Fruit fly (Drosophila melanogaster): ENCODE data around the gene Wdfy2.
A peak's percentile ranks its signal among the peaks of the same experiment; 100 is the strongest.

The Wdfy2 gene

dm6 chr2L:10422643-10423606 is at the start of gene Wdfy2, which contains the start of gene pie:
TSS of gene Wdfy2 (plus strand) at chr2L:10423291.
TSS of gene pie (minus strand) at chr2L:10422780.
- TF ChIP-seq sage (GFP tag; optimal IDR thresholded peaks at IDR 0.05) (no peak), Hr78 (GFP tag; optimal IDR thresholded peaks at IDR 0.05) (peak; percentile 83), N (GFP tag; optimal IDR thresholded peaks at IDR 0.05) (peak; percentile 99), Rel (GFP tag; optimal IDR thresholded peaks at IDR 0.05) (no peak), Rel (tag; optimal IDR thresholded peaks at IDR 0.05) (peak; percentile 95), lola (GFP tag; optimal IDR thresholded peaks at IDR 0.05) (peak; percentile 79), Myc (optimal IDR thresholded peaks at IDR 0.05) (no peak), Hnf4 (GFP tag; optimal IDR thresholded peaks at IDR 0.05) (no peak), dmrt93B (GFP tag; optimal IDR thresholded peaks at IDR 0.05) (no peak), woc (GFP tag; optimal IDR thresholded peaks at IDR 0.05) (peak; percentile 41), br (GFP tag; optimal IDR thresholded peaks at IDR 0.05) (no peak)

dm6 chr2L:10373605-10374269 is 49.4 kb upstream of the Wdfy2 start, which contains the start of gene rho-5:
TSS of gene rho-5 (minus strand) at chr2L:10373900.
- TF ChIP-seq N (GFP tag; optimal IDR thresholded peaks at IDR 0.05) (no peak), GATAd (GFP tag; optimal IDR thresholded peaks at IDR 0.05) (no peak), dsf (GFP tag; optimal IDR thresholded peaks at IDR 0.05; ENCODE audit: borderline replicate concordance) (no peak), brk (GFP tag; optimal IDR thresholded peaks at IDR 0.05) (no peak), usp (GFP tag; optimal IDR thresholded peaks at IDR 0.05) (no peak), woc (GFP tag; optimal IDR thresholded peaks at IDR 0.05) (no peak), dl (GFP tag; optimal IDR thresholded peaks at IDR 0.05; ENCODE audit: insufficient read depth in 1 of 2, partially characterized antibody in 2 of 2) (no peak), Jra (GFP tag; optimal IDR thresholded peaks at IDR 0.05) (no peak), rgr (GFP tag; optimal IDR thresholded peaks at IDR 0.05) (no peak), jim (GFP tag; optimal IDR thresholded peaks at IDR 0.05) (no peak)

dm6 chr2L:10375464-10376236 is 47.4 kb upstream of the Wdfy2 start, which contains the start of the genes CG33303 and dpr19:
TSS of gene CG33303 (minus strand) at chr2L:10375757.
TSS of gene dpr19 (plus strand) at chr2L:10376168.
- TF ChIP-seq Hr83 (GFP tag; optimal IDR thresholded peaks at IDR 0.05; ENCODE audit: poor library complexity, severe bottlenecking) (peak; percentile 21), rgr (GFP tag; optimal IDR thresholded peaks at IDR 0.05) (peak; percentile 62), br (GFP tag; optimal IDR thresholded peaks at IDR 0.05) (no peak), HLH106 (tag; optimal IDR thresholded peaks at IDR 0.05) (peak; percentile 69), Hr78 (GFP tag; optimal IDR thresholded peaks at IDR 0.05) (no peak), OdsH (GFP tag; optimal IDR thresholded peaks at IDR 0.05) (peak; percentile 18), Rel (GFP tag; optimal IDR thresholded peaks at IDR 0.05) (no peak), Rel (tag; optimal IDR thresholded peaks at IDR 0.05) (peak; percentile 43), fru (GFP tag; optimal IDR thresholded peaks at IDR 0.05) (no peak), Hnf4 (GFP tag; optimal IDR thresholded peaks at IDR 0.05) (no peak), Sp1 (GFP tag; optimal IDR thresholded peaks at IDR 0.05) (peak; percentile 69), Jra (GFP tag; optimal IDR thresholded peaks at IDR 0.05) (no peak)

dm6 chr2L:10376276-10376675 is 46.8 kb upstream of the Wdfy2 start:
- TF ChIP-seq jim (GFP tag; optimal IDR thresholded peaks at IDR 0.05), result no peak
- TF ChIP-seq Abd-B (GFP tag; optimal IDR thresholded peaks at IDR 0.05), result no peak
- no peak for TF ChIP-seq Jra (GFP tag; optimal IDR thresholded peaks at IDR 0.05)
- TF ChIP-seq CG9705 (GFP tag; optimal IDR thresholded peaks at IDR 0.05), result no peak
- TF ChIP-seq Sp1 (GFP tag; optimal IDR thresholded peaks at IDR 0.05), result no peak
- TF ChIP-seq Myc (optimal IDR thresholded peaks at IDR 0.05), result no peak
- no peak for TF ChIP-seq Hnf4 (GFP tag; optimal IDR thresholded peaks at IDR 0.05)
- no peak for TF ChIP-seq foxo (GFP tag; optimal IDR thresholded peaks at IDR 0.05)
- TF ChIP-seq Mio (GFP tag; optimal IDR thresholded peaks at IDR 0.05), result no peak
- no peak for TF ChIP-seq tai (GFP tag; optimal IDR thresholded peaks at IDR 0.05)
